Fruit fly (Drosophila melanogaster): ENCODE data around the gene Naam.

Naam gene

DNA sequence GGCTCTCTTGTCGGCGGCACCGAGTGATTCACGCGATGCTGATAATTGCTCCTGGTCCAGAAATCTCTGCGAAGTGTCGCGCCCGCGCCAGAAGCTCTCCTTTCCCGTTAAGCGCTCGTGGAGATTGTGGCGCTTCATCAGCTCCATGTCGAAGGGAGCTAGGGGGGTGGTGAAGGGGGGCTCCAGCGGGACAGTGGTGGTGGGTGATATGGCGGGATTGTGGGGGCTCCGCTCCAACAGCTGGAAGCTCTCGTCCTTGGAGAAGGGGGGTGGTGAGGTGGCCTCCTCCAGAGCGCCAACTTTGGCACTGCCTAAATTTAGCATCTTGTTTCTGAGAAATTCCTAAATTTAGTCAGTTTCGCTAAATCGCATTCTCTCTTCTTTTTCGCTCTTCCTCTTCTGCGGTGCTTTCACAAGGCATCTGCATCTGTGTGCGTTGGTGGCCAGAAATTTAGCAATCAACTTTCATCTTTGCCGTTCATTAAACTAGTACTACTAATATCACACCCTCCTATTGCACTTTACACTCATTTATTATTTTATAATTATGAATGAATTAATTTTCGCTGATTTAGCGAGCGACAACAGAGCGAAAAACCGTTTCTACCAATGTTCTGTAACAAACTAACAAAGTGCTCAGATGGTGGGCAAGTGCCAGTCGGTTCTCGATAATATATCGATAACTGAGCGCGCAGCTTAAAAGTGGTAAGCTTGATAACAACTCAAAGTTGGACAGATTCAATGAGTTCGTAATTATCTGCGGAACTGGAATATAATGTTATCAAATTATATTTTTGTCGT is 29.0 kb upstream of the Naam start, which contains the start of gene subdued:
Gene subdued, minus strand, starts transcription at position 631 of the 801 bp plus-strand sequence.
- TF ChIP-seq CG8478 (optimal IDR thresholded peaks at IDR 0.05) (no peak), usp (GFP tag; optimal IDR thresholded peaks at IDR 0.05) (no peak), pan (optimal IDR thresholded peaks at IDR 0.05) (no peak), Dll (optimal IDR thresholded peaks at IDR 0.05) (no peak), psq (optimal IDR thresholded peaks at IDR 0.05) (no peak), EcR (GFP tag; optimal IDR thresholded peaks at IDR 0.05) (no peak)

dm6 chr3R:19642893-19643270 is 28.4 kb upstream of the Naam start:
- TF ChIP-seq usp (GFP tag; optimal IDR thresholded peaks at IDR 0.05): no peak
- no peak for TF ChIP-seq psq (optimal IDR thresholded peaks at IDR 0.05)
- no peak for TF ChIP-seq CG8478 (optimal IDR thresholded peaks at IDR 0.05)
- TF ChIP-seq EcR (GFP tag; optimal IDR thresholded peaks at IDR 0.05): no peak
- TF ChIP-seq pan (optimal IDR thresholded peaks at IDR 0.05): no peak
- no peak for TF ChIP-seq Dll (optimal IDR thresholded peaks at IDR 0.05)

DNA sequence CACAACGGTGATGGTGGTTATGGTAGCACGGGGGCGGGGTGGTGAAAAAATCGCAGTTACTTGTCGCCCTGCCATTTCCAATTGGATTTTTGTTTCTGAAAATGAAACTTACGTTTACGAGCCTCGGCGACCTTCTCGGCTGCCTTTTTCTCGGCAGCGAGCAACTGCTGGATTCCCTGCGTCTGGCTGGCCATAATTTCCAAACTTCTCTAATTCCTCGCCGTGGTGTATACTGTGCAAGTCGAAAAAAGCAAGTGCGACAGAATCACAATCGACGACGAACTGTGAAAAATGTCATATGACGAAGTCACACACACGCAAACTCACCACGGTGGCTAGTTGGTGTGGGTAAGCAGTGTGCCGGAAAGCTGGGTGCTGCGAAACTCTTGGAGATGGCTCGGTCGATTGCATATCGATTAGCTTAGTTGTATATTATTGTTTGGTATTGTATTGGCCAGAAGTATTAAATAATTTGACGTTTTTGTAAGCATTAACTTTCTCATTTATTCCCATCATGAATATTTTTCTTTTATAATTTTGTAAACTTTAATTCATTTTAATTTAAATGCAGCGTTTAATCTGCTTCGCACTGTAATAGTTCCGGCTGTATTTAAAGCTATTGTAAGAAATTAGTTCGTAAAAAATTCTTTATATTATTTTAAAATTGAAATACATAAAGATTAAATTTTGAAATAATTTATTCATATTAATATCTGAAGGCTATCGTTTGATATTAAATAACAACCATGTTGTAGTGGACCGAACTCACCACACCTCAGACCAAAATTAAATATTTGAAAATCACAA is 27.0 kb upstream of the Naam start, which contains the start of gene Vha13:
Gene Vha13, minus strand, starts transcription at position 293 of the 807 bp plus-strand sequence.
- TF ChIP-seq CG8478 (optimal IDR thresholded peaks at IDR 0.05) (no peak), EcR (GFP tag; optimal IDR thresholded peaks at IDR 0.05) (no peak), psq (optimal IDR thresholded peaks at IDR 0.05) (no peak), Dll (optimal IDR thresholded peaks at IDR 0.05) (no peak), pan (optimal IDR thresholded peaks at IDR 0.05) (no peak), usp (GFP tag; optimal IDR thresholded peaks at IDR 0.05) (no peak)

- no peak for TF ChIP-seq EcR (GFP tag; optimal IDR thresholded peaks at IDR 0.05)
- no peak for TF ChIP-seq Dll (optimal IDR thresholded peaks at IDR 0.05)
- no peak for TF ChIP-seq psq (optimal IDR thresholded peaks at IDR 0.05)
- TF ChIP-seq pan (optimal IDR thresholded peaks at IDR 0.05): no peak
- TF ChIP-seq usp (GFP tag; optimal IDR thresholded peaks at IDR 0.05): no peak
- TF ChIP-seq CG8478 (optimal IDR thresholded peaks at IDR 0.05): no peak
These were observed 26.4 kb upstream of the Naam start, which contains the start of gene Nup58 for dm6 chr3R:19644901-19645204. Gene Nup58 (plus strand): TSS chr3R:19645026.

DNA sequence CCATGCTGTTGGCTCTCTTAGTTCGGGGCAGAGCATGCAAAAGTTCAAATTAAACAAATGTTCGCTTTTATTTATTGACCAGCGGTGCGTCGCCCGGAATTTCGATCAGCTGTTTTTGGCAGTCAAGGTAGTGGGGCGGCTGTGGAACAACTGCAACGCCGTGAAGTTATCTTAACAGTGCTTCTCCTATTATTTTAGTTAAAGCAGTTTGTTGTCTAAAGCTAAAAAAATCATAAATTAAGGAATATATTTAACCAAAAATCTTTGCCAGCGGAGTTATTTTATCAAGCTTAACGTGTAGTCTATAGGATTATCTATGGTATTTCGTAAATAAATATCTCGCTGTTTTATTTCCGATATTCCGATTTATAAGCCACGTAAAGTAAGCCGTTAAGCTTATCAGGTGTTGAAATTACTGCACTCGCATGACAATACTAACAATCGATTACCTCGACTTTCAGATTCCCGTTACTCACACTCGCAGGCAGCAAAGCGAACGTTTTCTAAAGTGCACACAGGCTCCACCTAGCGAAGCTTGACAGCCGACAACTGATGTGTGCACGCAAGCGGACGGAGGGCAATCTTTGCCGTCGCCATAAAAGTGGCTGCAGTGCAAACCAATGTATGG is 22.8 kb upstream of the Naam start, which contains the start of the genes CG6195 and CG31220:
Gene CG6195, minus strand, starts transcription at position 122 of the 628 bp plus-strand sequence.
Gene CG31220, plus strand, starts transcription at position 199 of the 628 bp plus-strand sequence.
- TF ChIP-seq Dll (optimal IDR thresholded peaks at IDR 0.05): no peak
- TF ChIP-seq pan (optimal IDR thresholded peaks at IDR 0.05): no peak
- TF ChIP-seq CG8478 (optimal IDR thresholded peaks at IDR 0.05): no peak
- TF ChIP-seq psq (optimal IDR thresholded peaks at IDR 0.05): no peak
- TF ChIP-seq usp (GFP tag; optimal IDR thresholded peaks at IDR 0.05): no peak
- TF ChIP-seq EcR (GFP tag; optimal IDR thresholded peaks at IDR 0.05): no peak

DNA sequence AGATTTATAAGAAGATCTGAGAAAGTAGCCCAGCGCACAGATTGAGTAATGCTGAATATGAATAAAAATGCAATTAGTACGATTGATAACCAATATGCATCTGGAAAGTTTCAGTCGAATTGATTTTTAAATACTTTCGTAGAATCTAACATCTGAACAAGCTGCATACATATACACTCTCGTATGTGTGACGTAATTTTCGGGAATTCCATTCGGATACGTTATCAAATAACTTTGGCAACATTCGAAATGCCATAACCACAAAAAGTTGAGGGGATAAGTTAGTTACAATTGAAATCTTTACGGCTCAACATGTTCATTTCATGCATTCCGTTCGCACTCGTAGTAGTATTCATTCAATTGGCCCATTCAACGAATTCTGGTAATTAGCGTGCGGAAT is 20.5 kb upstream of the Naam start, which contains the start of gene CG31219:
Gene CG31219, plus strand, starts transcription at position 301 of the 400 bp plus-strand sequence.
- TF ChIP-seq Dll (optimal IDR thresholded peaks at IDR 0.05) (no peak), usp (GFP tag; optimal IDR thresholded peaks at IDR 0.05) (no peak), pan (optimal IDR thresholded peaks at IDR 0.05) (no peak), CG8478 (optimal IDR thresholded peaks at IDR 0.05) (no peak), EcR (GFP tag; optimal IDR thresholded peaks at IDR 0.05) (no peak), psq (optimal IDR thresholded peaks at IDR 0.05) (no peak)

DNA sequence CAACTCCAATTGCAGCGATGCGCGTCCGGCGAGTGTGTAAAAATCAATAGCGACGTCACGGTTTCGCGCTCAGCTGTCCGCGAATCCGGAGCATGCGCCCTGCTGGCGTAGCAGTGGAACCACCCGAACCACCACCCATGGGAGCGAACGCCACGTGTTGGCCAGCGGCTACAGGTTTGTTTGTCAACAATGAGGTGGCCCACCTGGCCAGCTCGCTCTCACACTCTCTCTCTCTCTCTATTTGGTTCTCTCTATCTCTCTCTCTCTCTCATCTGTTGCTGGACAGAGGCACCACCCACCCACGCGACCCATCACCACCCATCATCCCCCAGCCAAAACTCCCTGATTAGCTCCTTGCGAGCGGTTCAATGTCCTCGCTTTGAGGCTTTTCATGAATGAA is 14.8 kb upstream of the Naam start:
- TF ChIP-seq pan (optimal IDR thresholded peaks at IDR 0.05): no peak
- TF ChIP-seq psq (optimal IDR thresholded peaks at IDR 0.05): no peak
- TF ChIP-seq Dll (optimal IDR thresholded peaks at IDR 0.05): no peak
- TF ChIP-seq EcR (GFP tag; optimal IDR thresholded peaks at IDR 0.05): no peak
- TF ChIP-seq usp (GFP tag; optimal IDR thresholded peaks at IDR 0.05): no peak
- TF ChIP-seq CG8478 (optimal IDR thresholded peaks at IDR 0.05): no peak

DNA sequence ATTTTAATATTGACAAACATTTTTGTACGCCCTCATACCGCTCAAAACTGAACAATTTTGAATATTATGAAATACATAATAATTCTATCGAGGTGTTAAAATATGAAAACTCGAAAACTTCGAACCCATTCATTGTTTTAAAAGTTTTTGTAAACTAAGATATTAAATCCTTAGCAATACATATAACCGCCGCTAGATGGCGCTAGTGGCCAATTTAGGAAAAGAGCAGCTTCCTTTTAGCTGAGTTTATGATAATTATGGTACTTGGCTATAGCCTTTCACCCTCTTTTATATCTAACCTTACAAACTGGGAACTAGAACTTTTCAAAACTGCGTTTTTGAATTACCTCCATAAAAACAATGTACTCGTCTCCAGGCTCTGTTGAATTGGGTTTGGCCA is 14.0 kb upstream of the Naam start:
- no peak for TF ChIP-seq pan (optimal IDR thresholded peaks at IDR 0.05)
- no peak for TF ChIP-seq psq (optimal IDR thresholded peaks at IDR 0.05)
- TF ChIP-seq EcR (GFP tag; optimal IDR thresholded peaks at IDR 0.05): no peak
- no peak for TF ChIP-seq Dll (optimal IDR thresholded peaks at IDR 0.05)
- no peak for TF ChIP-seq CG8478 (optimal IDR thresholded peaks at IDR 0.05)
- TF ChIP-seq usp (GFP tag; optimal IDR thresholded peaks at IDR 0.05): no peak

- TF ChIP-seq usp (GFP tag; optimal IDR thresholded peaks at IDR 0.05) (no peak), EcR (GFP tag; optimal IDR thresholded peaks at IDR 0.05) (no peak)
These were observed 13.5 kb upstream of the Naam start, which contains the start of gene CG6184 for dm6 chr3R:19657766-19658165. Gene CG6184 (minus strand): TSS chr3R:19657866.

dm6 chr3R:19659448-19659847 is 11.8 kb upstream of the Naam start, which contains the start of gene ort:
Gene ort (plus strand): TSS chr3R:19659748.
- TF ChIP-seq psq (optimal IDR thresholded peaks at IDR 0.05) (no peak), Dll (optimal IDR thresholded peaks at IDR 0.05) (no peak), EcR (GFP tag; optimal IDR thresholded peaks at IDR 0.05) (no peak), usp (GFP tag; optimal IDR thresholded peaks at IDR 0.05) (no peak), pan (optimal IDR thresholded peaks at IDR 0.05) (no peak), CG8478 (optimal IDR thresholded peaks at IDR 0.05) (no peak)

- no peak for TF ChIP-seq pan (optimal IDR thresholded peaks at IDR 0.05)
- no peak for TF ChIP-seq CG8478 (optimal IDR thresholded peaks at IDR 0.05)
- no peak for TF ChIP-seq usp (GFP tag; optimal IDR thresholded peaks at IDR 0.05)
- TF ChIP-seq Dll (optimal IDR thresholded peaks at IDR 0.05): no peak
- TF ChIP-seq EcR (GFP tag; optimal IDR thresholded peaks at IDR 0.05): no peak
These were observed 6.5 kb upstream of the Naam start, which contains the start of gene CG7432 for dm6 chr3R:19664713-19665112. Gene CG7432 (plus strand): TSS chr3R:19665007.

All from whole organism.